Worm (Caenorhabditis elegans) whole organism, L1 larva: ENCODE data around the gene T22B7.4.

Experiments
- egl-13 ChIP-seq: sonication (generic microtip); optimal IDR thresholded peaks from 2 replicates; lab custom pipeline; 2016; ENCODE audit warnings: missing genotype, missing genetic modification reagents, missing genetic modification characterization, missing compliant biosample characterization
- fkh-10 ChIP-seq: sonication (generic microtip); optimal IDR thresholded peaks from 2 replicates; lab custom pipeline; 2017; ENCODE audit warnings: missing biosample characterization, missing genetic modification reagents, missing genetic modification characterization
- irx-1 ChIP-seq: sonication (generic microtip); optimal IDR thresholded peaks from 2 replicates; lab custom pipeline; 2016; ENCODE audit warnings: missing genetic modification characterization, missing compliant biosample characterization
- jun-1 ChIP-seq: fragments of 150-350 bp; optimal IDR thresholded peaks from 2 replicates; lab custom pipeline; 2014; ENCODE audit warnings: missing biosample characterization, missing genetic modification reagents, missing genetic modification characterization
- lin-15B ChIP-seq: fragments of 150-350 bp; sonication (generic microtip); optimal IDR thresholded peaks from 3 replicates; lab custom pipeline; 2014; ENCODE audit warnings: missing biosample characterization, missing genetic modification characterization
- lin-39 ChIP-seq: fragments of 150-350 bp; optimal IDR thresholded peaks from 2 replicates; lab custom pipeline; 2014; ENCODE audit warnings: missing biosample characterization, missing genetic modification reagents, missing genetic modification characterization
- mep-1 ChIP-seq: fragments of 150-350 bp; optimal IDR thresholded peaks from 2 replicates; lab custom pipeline; 2014; ENCODE audit warnings: missing biosample characterization, missing genetic modification characterization
- nhr-76 ChIP-seq: sonication (generic microtip); optimal IDR thresholded peaks from 2 replicates; lab custom pipeline; 2017; ENCODE audit warnings: missing biosample characterization, missing genetic modification characterization
- snpc-4 ChIP-seq: fragments of 150-350 bp; optimal IDR thresholded peaks from 2 replicates; lab custom pipeline; 2014; ENCODE audit warnings: missing biosample characterization, missing genetic modification characterization
- unc-62 ChIP-seq: fragments of 150-350 bp; optimal IDR thresholded peaks from 2 replicates; lab custom pipeline; 2014; ENCODE audit warnings: missing biosample characterization, missing genetic modification reagents, missing genetic modification characterization

DNA sequence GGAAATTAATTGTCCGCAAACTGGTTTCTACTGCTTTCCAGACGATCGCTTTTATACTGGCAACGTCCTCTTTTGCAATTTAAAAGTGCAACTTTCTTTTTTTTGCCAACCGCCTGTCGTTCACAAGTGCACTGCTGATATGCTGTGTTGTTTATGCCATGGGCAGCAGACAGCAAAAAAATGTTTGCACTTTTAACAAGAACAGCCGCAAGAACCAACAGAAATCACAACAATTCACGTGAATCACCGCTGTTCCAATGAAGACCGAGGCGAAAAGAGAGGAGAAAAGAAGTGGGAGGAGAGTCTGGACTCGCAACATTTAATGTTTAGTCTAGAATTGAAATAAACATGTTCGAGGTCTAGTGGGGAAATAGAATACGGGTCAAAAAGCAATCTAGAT is 12.6 kb upstream of the T22B7.4 start, which contains the start of gene T22B7.7:
- TF ChIP-seq jun-1 (tag; lab: Kevin White, UChicago) (no peak), unc-62 (no peak), mep-1 (no peak), fkh-10 (GFP tag; lab: Kevin White, UChicago) (no peak), irx-1 (tag; lab: Kevin White, UChicago) (no peak), lin-39 (no peak), lin-15B (no peak), egl-13 (tag; lab: Kevin White, UChicago) (no peak), nhr-76 (tag; lab: Kevin White, UChicago) (no peak), snpc-4 (tag; lab: Kevin White, UChicago) (no peak)
